Worm (Caenorhabditis elegans) whole organism, L4/young adult: ENCODE data around the gene taap-1.

Experiments used
- W03F9.2 ChIP-seq: fragments of 150-350 bp; optimal IDR thresholded peaks from 2 replicates; lab custom pipeline; 2014; ENCODE audit warnings: missing biosample characterization, missing genetic modification characterization
- him-1 ChIP-seq: sonication (generic microtip); optimal IDR thresholded peaks from 2 replicates; lab custom pipeline; 2016; ENCODE audit warnings: missing genotype, missing genetic modification reagents, missing genetic modification characterization, missing compliant biosample characterization

DNA sequence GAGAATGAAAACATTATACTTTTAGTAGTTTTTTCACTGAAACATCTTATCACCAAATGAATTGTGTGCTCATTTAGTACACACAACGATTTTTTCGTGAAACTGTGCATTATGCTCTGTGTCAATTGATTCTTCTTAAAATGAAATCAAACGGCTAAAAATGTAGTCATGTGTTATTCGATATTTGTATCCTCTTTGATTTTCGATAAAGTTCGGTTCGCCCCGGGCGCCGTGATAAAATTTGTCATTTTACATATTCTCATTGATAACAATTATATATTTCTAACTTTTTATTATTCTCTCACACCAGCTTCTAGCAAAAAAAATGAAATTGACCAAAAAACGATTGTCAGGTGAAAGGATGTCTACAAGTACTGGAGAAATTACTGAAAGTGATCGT lies 31.1 kb upstream of the taap-1 start, which contains the start of gene ctg-2:
- TF ChIP-seq him-1 (tag; lab: Kevin White, UChicago) (no peak), W03F9.2 (tag; lab: Kevin White, UChicago) (no peak)
